Worm (Caenorhabditis elegans) whole organism, young adult: Measurements from ENCODE around the gene F17H10.2.

ENCODE experiments used
- K11D2.4 ChIP-seq: fragments of 200-800 bp; sonication (Bioruptor generic); IDR thresholded peaks from 2 replicates; pipeline ENCODE4 v1.3.6; 2022; ENCODE audit warnings: missing genetic modification reagents, missing genetic modification characterization, missing compliant biosample characterization
- Y95B8A.8 ChIP-seq: fragments of 200-800 bp; sonication (Bioruptor generic); IDR thresholded peaks from 2 replicates; pipeline ENCODE4 v1.3.6; 2022; ENCODE audit warnings: missing genetic modification reagents, missing genetic modification characterization, missing compliant biosample characterization
- efl-1 ChIP-seq: fragments of 150-350 bp; optimal IDR thresholded peaks from 2 replicates; lab custom pipeline; 2014; ENCODE audit warnings: missing biosample characterization, missing genetic modification reagents, missing genetic modification characterization
- madf-8 ChIP-seq: fragments of 200-800 bp; sonication (Bioruptor generic); conservative IDR thresholded peaks from 2 replicates; pipeline ENCODE4 v1.3.6; 2022; ENCODE audit warnings: missing genetic modification reagents, missing genetic modification characterization, missing compliant biosample characterization
- snpc-4 ChIP-seq, 5 experiments: fragments of 150-350 bp in 1 of 5; sonication (generic microtip) in 4 of 5; optimal IDR thresholded peaks; 2 replicates each; lab custom pipeline; 2014 to 2018; ENCODE audit warnings: missing genetic modification characterization in 5 of 5, missing biosample characterization in 3 of 5, antibody characterized with exemption in 2 of 5, mild to moderate bottlenecking in 2 of 5, missing compliant biosample characterization in 2 of 5, missing genotype in 2 of 5, moderate library complexity in 2 of 5, missing genetic modification reagents in 1 of 5
- unc-62 ChIP-seq: fragments of 150-350 bp; optimal IDR thresholded peaks from 2 replicates; lab custom pipeline; 2014; ENCODE audit warnings: missing biosample characterization, missing genetic modification reagents, missing genetic modification characterization

- TF ChIP-seq efl-1 (GFP tag; lab: Kevin White, UChicago) (no peak), K11D2.4 (no peak), unc-62 (GFP tag; lab: Kevin White, UChicago) (no peak), Y95B8A.8 (no peak), snpc-4 (GFP tag; optimal IDR thresholded peaks at IDR 0.05; lab: Kevin White, UChicago) (no peak), snpc-4 (tag; optimal IDR thresholded peaks at IDR 0.05; lab: Kevin White, UChicago) (no peak), madf-8 (no peak)
Measured at ce11 chrX:13139493-13139892, 25.9 kb downstream of the F17H10.2 start, which contains the start of gene ttr-34.
